Worm (Caenorhabditis elegans): ENCODE results near the gene K03D3.2.

ce11 chrIV:16350690-16351089 is 22.3 kb upstream of the K03D3.2 start, which contains the start of gene C35D6.4:
- no peak for TF ChIP-seq tbx-37 (GFP tag; conservative IDR thresholded peaks at IDR 0.05)
- no peak for TF ChIP-seq F13C5.2 (tag; optimal IDR thresholded peaks at IDR 0.05)
